Worm (Caenorhabditis elegans) whole organism, late embryonic: ENCODE data around the gene Y22D7AL.7.

ENCODE experiments used
- C38D4.7 ChIP-seq: fragments of 200-800 bp; sonication (Bioruptor generic); optimal IDR thresholded peaks from 2 replicates; lab custom pipeline; 2018; ENCODE audit warnings: mild to moderate bottlenecking, missing genetic modification characterization, moderate library complexity, missing compliant biosample characterization
- K02D7.2 ChIP-seq: sonication (generic microtip); optimal IDR thresholded peaks from 2 replicates; lab custom pipeline; 2017; ENCODE audit warnings: mild to moderate bottlenecking, missing genetic modification characterization, missing compliant biosample characterization
- Y22D7AL.16 ChIP-seq: sonication (generic microtip); optimal IDR thresholded peaks from 2 replicates; lab custom pipeline; 2016; ENCODE audit warnings: missing genetic modification characterization, missing compliant biosample characterization
- ama-1 ChIP-seq: fragments of 150-350 bp; optimal IDR thresholded peaks from 2 replicates; lab custom pipeline; 2014
- ceh-14 ChIP-seq: sonication (generic microtip); optimal IDR thresholded peaks from 2 replicates; lab custom pipeline; 2016; ENCODE audit warnings: missing genotype, missing genetic modification characterization, missing compliant biosample characterization
- ceh-19 ChIP-seq: fragments of 200-800 bp; sonication (Bioruptor generic); optimal IDR thresholded peaks from 2 replicates; lab custom pipeline; 2018; ENCODE audit warnings: mild to moderate bottlenecking, missing genetic modification characterization, missing compliant biosample characterization
- ceh-22 ChIP-seq: sonication (generic microtip); optimal IDR thresholded peaks from 2 replicates; lab custom pipeline; 2017; ENCODE audit warnings: missing biosample characterization, missing genetic modification characterization
- ceh-31 ChIP-seq: sonication (generic microtip); optimal IDR thresholded peaks from 2 replicates; lab custom pipeline; 2016; ENCODE audit warnings: missing genetic modification characterization, missing compliant biosample characterization
- ceh-34 ChIP-seq: sonication (generic microtip); optimal IDR thresholded peaks from 2 replicates; lab custom pipeline; 2016; ENCODE audit warnings: mild to moderate bottlenecking, missing genetic modification characterization, missing compliant biosample characterization
- ceh-48 ChIP-seq: sonication (generic microtip); optimal IDR thresholded peaks from 2 replicates; lab custom pipeline; 2016; ENCODE audit warnings: missing genetic modification characterization, inconsistent platforms, missing compliant biosample characterization
- ceh-6 ChIP-seq: fragments of 200-800 bp; sonication (Bioruptor generic); optimal IDR thresholded peaks from 2 replicates; lab custom pipeline; 2018; ENCODE audit warnings: mild to moderate bottlenecking, missing genetic modification characterization, missing compliant biosample characterization
- ceh-9 ChIP-seq: sonication (generic microtip); optimal IDR thresholded peaks from 2 replicates; lab custom pipeline; 2016; ENCODE audit warnings: mild to moderate bottlenecking, missing genetic modification characterization, inconsistent platforms, missing compliant biosample characterization
- dmd-4 ChIP-seq: sonication (generic microtip); optimal IDR thresholded peaks from 2 replicates; lab custom pipeline; 2016; ENCODE audit warnings: borderline replicate concordance, missing genetic modification characterization, missing compliant biosample characterization
- dve-1 ChIP-seq: sonication (generic microtip); optimal IDR thresholded peaks from 2 replicates; lab custom pipeline; 2017; ENCODE audit warnings: antibody characterized with exemption, mild to moderate bottlenecking, missing genetic modification characterization, missing compliant biosample characterization
- elt-2 ChIP-seq: sonication (generic microtip); optimal IDR thresholded peaks from 2 replicates; lab custom pipeline; 2016; ENCODE audit warnings: missing genetic modification reagents, missing genetic modification characterization, missing compliant biosample characterization
- elt-4 ChIP-seq: sonication (generic microtip); optimal IDR thresholded peaks from 2 replicates; lab custom pipeline; 2016; ENCODE audit warnings: missing genetic modification characterization, missing compliant biosample characterization
- eyg-1 ChIP-seq: sonication (generic microtip); optimal IDR thresholded peaks from 2 replicates; lab custom pipeline; 2016; ENCODE audit warnings: missing genotype, missing genetic modification characterization, missing compliant biosample characterization
- fkh-10 ChIP-seq: fragments of 150-350 bp; optimal IDR thresholded peaks from 2 replicates; lab custom pipeline; 2014; ENCODE audit warnings: missing biosample characterization, missing genetic modification reagents, missing genetic modification characterization
- fkh-6 ChIP-seq: sonication (generic microtip); optimal IDR thresholded peaks from 2 replicates; lab custom pipeline; 2016; ENCODE audit warnings: missing genetic modification characterization, missing compliant biosample characterization
- gmeb-2 ChIP-seq: sonication (generic microtip); optimal IDR thresholded peaks from 2 replicates; lab custom pipeline; 2016; ENCODE audit warnings: missing genetic modification characterization, inconsistent platforms, missing compliant biosample characterization
- hlh-15 ChIP-seq: sonication (generic microtip); optimal IDR thresholded peaks from 2 replicates; lab custom pipeline; 2016; ENCODE audit warnings: missing genetic modification characterization, missing compliant biosample characterization
- lin-11 ChIP-seq: fragments of 200-800 bp; sonication (Bioruptor generic); optimal IDR thresholded peaks from 2 replicates; lab custom pipeline; 2018; ENCODE audit warnings: mild to moderate bottlenecking, missing genetic modification characterization, missing compliant biosample characterization
- nfya-1 ChIP-seq: sonication (generic microtip); optimal IDR thresholded peaks from 2 replicates; lab custom pipeline; 2017; ENCODE audit warnings: missing genetic modification characterization, mild to moderate bottlenecking, missing compliant biosample characterization, antibody characterized with exemption, moderate library complexity
- nhr-11 ChIP-seq: fragments of 150-350 bp; optimal IDR thresholded peaks from 2 replicates; lab custom pipeline; 2014; ENCODE audit warnings: missing biosample characterization, missing genetic modification characterization
- npax-4 ChIP-seq: sonication (generic microtip); optimal IDR thresholded peaks from 2 replicates; lab custom pipeline; 2016; ENCODE audit warnings: missing genetic modification characterization, missing compliant biosample characterization
- pag-3 ChIP-seq: sonication (generic microtip); optimal IDR thresholded peaks from 2 replicates; lab custom pipeline; 2016; ENCODE audit warnings: missing compliant biosample characterization, missing genetic modification characterization, borderline replicate concordance
- pax-1 ChIP-seq: fragments of 150-350 bp; optimal IDR thresholded peaks from 2 replicates; lab custom pipeline; 2014; ENCODE audit warnings: missing biosample characterization, missing genetic modification characterization
- pha-2 ChIP-seq: sonication (generic microtip); optimal IDR thresholded peaks from 2 replicates; lab custom pipeline; 2017; ENCODE audit warnings: mild to moderate bottlenecking, missing genetic modification characterization, missing compliant biosample characterization
- pros-1 ChIP-seq: fragments of 150-350 bp; optimal IDR thresholded peaks from 2 replicates; lab custom pipeline; 2014; ENCODE audit warnings: missing biosample characterization, missing genetic modification reagents, missing genetic modification characterization
- rnt-1 ChIP-seq: sonication (generic microtip); optimal IDR thresholded peaks from 2 replicates; lab custom pipeline; 2016; ENCODE audit warnings: missing genetic modification characterization, missing compliant biosample characterization
- sdc-2 ChIP-seq: sonication (generic microtip); optimal IDR thresholded peaks from 2 replicates; lab custom pipeline; 2016; ENCODE audit warnings: missing genotype, missing genetic modification characterization, missing compliant biosample characterization
- sox-4 ChIP-seq: sonication (generic microtip); optimal IDR thresholded peaks from 2 replicates; lab custom pipeline; 2017; ENCODE audit warnings: mild to moderate bottlenecking, missing genetic modification characterization, inconsistent platforms, missing compliant biosample characterization
- tbx-2 ChIP-seq: sonication (generic microtip); optimal IDR thresholded peaks from 2 replicates; lab custom pipeline; 2016; ENCODE audit warnings: missing genetic modification characterization, missing compliant biosample characterization
- ttx-3 ChIP-seq: sonication (generic microtip); optimal IDR thresholded peaks from 2 replicates; lab custom pipeline; 2016; ENCODE audit warnings: missing genetic modification reagents, missing genetic modification characterization, missing compliant biosample characterization
- unc-3 ChIP-seq, 2 experiments: fragments of 200-800 bp in 1 of 2; sonication (Bioruptor generic) in 1 of 2; sonication (generic microtip) in 1 of 2; conservative IDR thresholded peaks in 1 of 2; optimal IDR thresholded peaks in 1 of 2; 2 replicates each; pipeline versions ENCODE4 v1.3.6 to Lab custom; 2016 to 2022; ENCODE audit warnings: missing compliant biosample characterization in 2 of 2, missing genetic modification characterization in 2 of 2, missing genetic modification reagents in 1 of 2
- unc-42 ChIP-seq: sonication (generic microtip); optimal IDR thresholded peaks from 2 replicates; lab custom pipeline; 2016; ENCODE audit warnings: missing genotype, missing genetic modification characterization, missing compliant biosample characterization
- unc-55 ChIP-seq: sonication (generic microtip); optimal IDR thresholded peaks from 2 replicates; lab custom pipeline; 2017; ENCODE audit warnings: missing biosample characterization, missing genetic modification reagents, missing genetic modification characterization
- ztf-16 ChIP-seq: sonication (generic microtip); optimal IDR thresholded peaks from 2 replicates; lab custom pipeline; 2017; ENCODE audit warnings: missing genetic modification characterization, missing compliant biosample characterization

The Y22D7AL.7 gene

ce11 chrIII:1575651-1576050, 900 bp upstream of the Y22D7AL.7 start:
- TF ChIP-seq unc-3 (GFP tag; conservative IDR thresholded peaks at IDR 0.05; lab: Robert Waterston, UW) (no peak), unc-3 (tag; optimal IDR thresholded peaks at IDR 0.05; lab: Kevin White, UChicago) (no peak), tbx-2 (tag; lab: Kevin White, UChicago) (no peak)

- TF ChIP-seq ceh-48 (tag; lab: Kevin White, UChicago): peak; percentile 59
- no peak for TF ChIP-seq pha-2 (tag; lab: Kevin White, UChicago)
These were observed 2.0 kb downstream of the Y22D7AL.7 start for ce11 chrIII:1578566-1578965.

- no peak for TF ChIP-seq npax-4 (tag; lab: Kevin White, UChicago)
- no peak for TF ChIP-seq ama-1
- no peak for TF ChIP-seq ceh-9 (tag; lab: Kevin White, UChicago)
- no peak for TF ChIP-seq fkh-6 (tag; lab: Kevin White, UChicago)
- no peak for TF ChIP-seq pros-1 (tag; lab: Kevin White, UChicago)
- TF ChIP-seq ceh-19 (GFP tag; lab: Kevin White, UChicago): no peak
- TF ChIP-seq pag-3 (tag; lab: Kevin White, UChicago): no peak
- TF ChIP-seq rnt-1 (tag; lab: Kevin White, UChicago): no peak
- TF ChIP-seq K02D7.2 (tag; lab: Kevin White, UChicago): no peak
- no peak for TF ChIP-seq elt-2
- TF ChIP-seq gmeb-2 (tag; lab: Kevin White, UChicago): no peak
- TF ChIP-seq nfya-1 (tag; lab: Kevin White, UChicago): no peak
- no peak for TF ChIP-seq ztf-16 (tag; lab: Kevin White, UChicago)
- no peak for TF ChIP-seq hlh-15
- TF ChIP-seq sdc-2 (tag; lab: Kevin White, UChicago): no peak
- no peak for TF ChIP-seq unc-3 (GFP tag; conservative IDR thresholded peaks at IDR 0.05; lab: Robert Waterston, UW)
- TF ChIP-seq unc-3 (tag; optimal IDR thresholded peaks at IDR 0.05; lab: Kevin White, UChicago): no peak
- no peak for TF ChIP-seq elt-4
- TF ChIP-seq C38D4.7 (GFP tag; lab: Kevin White, UChicago): no peak
These were observed 2.5 kb downstream of the Y22D7AL.7 start for ce11 chrIII:1579001-1579400.

- TF ChIP-seq dve-1 (tag; lab: Kevin White, UChicago): no peak
- peak; percentile 80 for TF ChIP-seq ceh-48 (tag; lab: Kevin White, UChicago)
These were observed 3.6 kb downstream of the Y22D7AL.7 start for ce11 chrIII:1580142-1580541.

ce11 chrIII:1583529-1583928, 7.0 kb downstream of the Y22D7AL.7 start:
- TF ChIP-seq K02D7.2 (tag; lab: Kevin White, UChicago) (no peak), ceh-48 (tag; lab: Kevin White, UChicago) (peak; percentile 89)

- TF ChIP-seq pax-1 (tag; lab: Kevin White, UChicago): no peak
- TF ChIP-seq ceh-48 (tag; lab: Kevin White, UChicago): peak; percentile 41
- TF ChIP-seq K02D7.2 (tag; lab: Kevin White, UChicago): no peak
- no peak for TF ChIP-seq unc-42
- TF ChIP-seq dmd-4 (tag; lab: Kevin White, UChicago): no peak
- no peak for TF ChIP-seq ama-1
These were observed 7.7 kb downstream of the Y22D7AL.7 start for ce11 chrIII:1584216-1584715.

ce11 chrIII:1591681-1592080, 15.1 kb downstream of the Y22D7AL.7 start:
- no peak for TF ChIP-seq eyg-1 (tag; lab: Kevin White, UChicago)
- TF ChIP-seq lin-11: no peak
- no peak for TF ChIP-seq Y22D7AL.16
- TF ChIP-seq unc-55 (GFP tag; lab: Kevin White, UChicago): peak; percentile 20
- TF ChIP-seq fkh-10 (GFP tag; lab: Kevin White, UChicago): no peak
- TF ChIP-seq ceh-19 (GFP tag; lab: Kevin White, UChicago): peak; percentile 5
- TF ChIP-seq ceh-31 (tag; lab: Kevin White, UChicago): peak; percentile 55
- no peak for TF ChIP-seq ttx-3 (tag; lab: Kevin White, UChicago)
- no peak for TF ChIP-seq sox-4
- TF ChIP-seq ceh-6 (GFP tag; lab: Kevin White, UChicago): no peak
- no peak for TF ChIP-seq nhr-11
- TF ChIP-seq C38D4.7 (GFP tag; lab: Kevin White, UChicago): no peak
- no peak for TF ChIP-seq ceh-22 (tag; lab: Kevin White, UChicago)
- TF ChIP-seq unc-42: peak; percentile 55
- TF ChIP-seq ceh-34 (tag; lab: Kevin White, UChicago): peak; percentile 23
- no peak for TF ChIP-seq ceh-14
- peak; percentile 65 for TF ChIP-seq nfya-1 (tag; lab: Kevin White, UChicago)
